Fruit fly (Drosophila melanogaster) whole organism, prepupa: ENCODE data around the gene rt.

Experiments
- Hr38 ChIP-seq: sonication (Bioruptor generic); optimal IDR thresholded peaks from 2 replicates; lab custom pipeline; 2016; ENCODE audit warnings: missing biosample characterization, missing genetic modification characterization
- Hr39 ChIP-seq: fragments of 200-800 bp; sonication (Bioruptor generic); optimal IDR thresholded peaks from 2 replicates; lab custom pipeline; 2016; ENCODE audit warnings: missing biosample characterization, missing genetic modification characterization

DNA sequence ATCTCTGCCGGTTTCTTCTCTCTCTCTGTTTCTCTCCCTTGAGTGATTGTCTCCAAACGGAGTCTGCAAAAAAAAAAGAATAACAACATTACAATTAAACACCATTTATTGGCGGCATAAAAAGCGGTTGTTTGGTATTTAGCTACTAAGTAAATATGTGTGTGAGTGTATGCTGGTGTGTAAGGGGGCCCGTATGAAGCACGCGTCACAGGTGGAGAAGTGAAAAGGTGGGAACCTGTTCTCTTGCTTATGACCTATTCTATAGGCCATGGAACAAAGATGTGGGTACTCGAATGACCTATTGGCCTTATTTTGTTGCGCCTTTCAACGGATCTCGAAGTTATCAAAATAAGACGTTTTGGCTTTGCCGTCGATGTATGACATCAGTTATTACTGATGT is 1.0 kb upstream of the rt start:
- TF ChIP-seq Hr38 (GFP tag; lab: Kevin White, UChicago) (no peak), Hr39 (GFP tag; lab: Kevin White, UChicago) (no peak)
